Worm (Caenorhabditis elegans): ENCODE results near the gene gpd-1.
A peak's percentile ranks its signal among the peaks of the same experiment; 100 is the strongest.

gpd-1 gene

ce11 chrII:10390250-10390821 is 3.6 kb upstream of the gpd-1 start (continued):
- TF ChIP-seq nhr-42 (GFP tag; IDR thresholded peaks at IDR 0.05): no peak
- TF ChIP-seq ceh-32 (tag; optimal IDR thresholded peaks at IDR 0.05; ENCODE audit: poor library complexity): no peak
- no peak for TF ChIP-seq hmg-1.1 (GFP tag; IDR thresholded peaks at IDR 0.05)
- no peak for TF ChIP-seq D1046.2 (GFP tag; IDR thresholded peaks at IDR 0.05)
- TF ChIP-seq attf-4 (tag; optimal IDR thresholded peaks at IDR 0.05): no peak
- TF ChIP-seq snpc-1.2 (GFP tag; IDR thresholded peaks at IDR 0.05): no peak
- TF ChIP-seq dpl-1 (GFP tag; optimal IDR thresholded peaks at IDR 0.05): peak; percentile 20
- no peak for TF ChIP-seq ctbp-1 (GFP tag; IDR thresholded peaks at IDR 0.05)
- no peak for TF ChIP-seq egl-43 (GFP tag; IDR thresholded peaks at IDR 0.05)
- TF ChIP-seq ces-1 (GFP tag; optimal IDR thresholded peaks at IDR 0.05): no peak
- no peak for TF ChIP-seq Y48G9A.11 (GFP tag; IDR thresholded peaks at IDR 0.05)
- no peak for TF ChIP-seq duxl-1 (tag; optimal IDR thresholded peaks at IDR 0.05; ENCODE audit: poor library complexity)
- TF ChIP-seq tag-97 (GFP tag; IDR thresholded peaks at IDR 0.05): no peak
- no peak for TF ChIP-seq sdz-12 (GFP tag; optimal IDR thresholded peaks at IDR 0.05)
- no peak for TF ChIP-seq ceh-28 (tag; optimal IDR thresholded peaks at IDR 0.05)
- TF ChIP-seq daf-19 (GFP tag; conservative IDR thresholded peaks at IDR 0.05): no peak
- no peak for TF ChIP-seq unc-39 (tag; optimal IDR thresholded peaks at IDR 0.05)
- peak; percentile 34 for TF ChIP-seq pqm-1 (tag; optimal IDR thresholded peaks at IDR 0.05)
- no peak for TF ChIP-seq zfp-2 (tag; optimal IDR thresholded peaks at IDR 0.05)
- TF ChIP-seq daf-8 (GFP tag; IDR thresholded peaks at IDR 0.05): no peak
- TF ChIP-seq lin-15B (tag; optimal IDR thresholded peaks at IDR 0.05): no peak
- 0 out of 2 replicates have a peak, but pooled peaks have one; percentile 16 for TF ChIP-seq madf-9 (GFP tag; conservative IDR thresholded peaks at IDR 0.05)
- no peak for TF ChIP-seq nhr-102 (tag; optimal IDR thresholded peaks at IDR 0.05)
- peak; percentile 96 for TF ChIP-seq aha-1 (tag)
- peak; percentile 18; the same call in 1 of the 2 replicates for TF ChIP-seq zfp-3 (GFP tag; conservative IDR thresholded peaks at IDR 0.05)
- no peak for TF ChIP-seq ZK337.2 (GFP tag; IDR thresholded peaks at IDR 0.05)
- TF ChIP-seq nhr-41 (GFP tag; IDR thresholded peaks at IDR 0.05): no peak
- TF ChIP-seq nhr-48 (tag; optimal IDR thresholded peaks at IDR 0.05): peak; percentile 56
- no peak for TF ChIP-seq jun-1 (tag; optimal IDR thresholded peaks at IDR 0.05)
- no peak for TF ChIP-seq ztf-11 (tag; optimal IDR thresholded peaks at IDR 0.05)
- TF ChIP-seq ama-1 (optimal IDR thresholded peaks at IDR 0.05): peak; percentile 16
- TF ChIP-seq nhr-76 (tag; optimal IDR thresholded peaks at IDR 0.05): no peak
- no peak for TF ChIP-seq lin-38 (GFP tag; IDR thresholded peaks at IDR 0.05)
- TF ChIP-seq madf-5 (GFP tag; IDR thresholded peaks at IDR 0.05): no peak
- TF ChIP-seq nhr-6 (tag; optimal IDR thresholded peaks at IDR 0.05): peak; percentile 80
- TF ChIP-seq zip-11 (GFP tag; IDR thresholded peaks at IDR 0.05): no peak
- peak in 1 of 2 experiments; percentile 6 for TF ChIP-seq hif-1 (tag; optimal IDR thresholded peaks at IDR 0.05)
- TF ChIP-seq nhr-111 (GFP tag; optimal IDR thresholded peaks at IDR 0.05): no peak
- TF ChIP-seq F26F4.8 (GFP tag; conservative IDR thresholded peaks at IDR 0.05): no peak
- no peak for TF ChIP-seq spr-1 (tag; optimal IDR thresholded peaks at IDR 0.05)
- no peak for TF ChIP-seq aly-2 (tag; optimal IDR thresholded peaks at IDR 0.05)
- TF ChIP-seq F44E2.7 (GFP tag; IDR thresholded peaks at IDR 0.05): no peak
- no peak for TF ChIP-seq snpc-4 (tag; optimal IDR thresholded peaks at IDR 0.05)
- TF ChIP-seq mxl-3 (GFP tag; optimal IDR thresholded peaks at IDR 0.05): peak; percentile 93
- no peak for TF ChIP-seq lin-39 (tag; optimal IDR thresholded peaks at IDR 0.05)
- no peak for TF ChIP-seq skn-1 (tag; optimal IDR thresholded peaks at IDR 0.05)
- TF ChIP-seq egl-27 (tag; optimal IDR thresholded peaks at IDR 0.05): no peak
- peak; percentile 31; the same call in 1 of the 2 replicates for TF ChIP-seq lin-1 (GFP tag; IDR thresholded peaks at IDR 0.05)
- no peak for TF ChIP-seq dmd-9 (GFP tag; IDR thresholded peaks at IDR 0.05)
- peak; percentile 35 for TF ChIP-seq mes-2 (tag; optimal IDR thresholded peaks at IDR 0.05; ENCODE audit: poor library complexity, severe bottlenecking)
- TF ChIP-seq nhr-25 (tag; optimal IDR thresholded peaks at IDR 0.05; ENCODE audit: borderline replicate concordance, insufficient read depth): peak; percentile 39

All from whole organism, L4 larva.